Worm (Caenorhabditis elegans): ENCODE data around the gene ins-11.
"Not testable (repeated sequence)": the region's sequence is repeated elsewhere in the genome, so short reads cannot be mapped to it uniquely, and the experiment has no call there.

ce11 chrII:5540113-5540512, 16.4 kb upstream of the ins-11 start, which contains the start of gene hlh-27:
- not testable (repeated sequence) for TF ChIP-seq lin-15B (tag; optimal IDR thresholded peaks at IDR 0.05); nhr-90 (tag; optimal IDR thresholded peaks at IDR 0.05; ENCODE audit: poor library complexity); lin-39 (tag; optimal IDR thresholded peaks at IDR 0.05); alr-1 (tag; optimal IDR thresholded peaks at IDR 0.05; ENCODE audit: borderline replicate concordance); nhr-28 (tag; optimal IDR thresholded peaks at IDR 0.05); jun-1 (tag; optimal IDR thresholded peaks at IDR 0.05); ztf-11 (tag; optimal IDR thresholded peaks at IDR 0.05); pqm-1 (tag; optimal IDR thresholded peaks at IDR 0.05); snpc-4 (tag; optimal IDR thresholded peaks at IDR 0.05); sox-4 (tag; optimal IDR thresholded peaks at IDR 0.05)

Measured in whole organism, L1 larva.